Worm (Caenorhabditis elegans): ENCODE data around the gene math-15.
"Not testable (repeated sequence)": the region's sequence is repeated elsewhere in the genome, so short reads cannot be mapped to it uniquely, and the experiment has no call there.

The math-15 gene

ce11 chrII:1820774-1821173, 45.4 kb upstream of the math-15 start, which contains the start of gene fbxa-3:
TSS of gene fbxa-3 (minus strand) at chrII:1820874.
- TF ChIP-seq ztf-11 (tag; optimal IDR thresholded peaks at IDR 0.05) (no peak), nhr-41 (GFP tag; IDR thresholded peaks at IDR 0.05) (no peak), nhr-111 (GFP tag; optimal IDR thresholded peaks at IDR 0.05) (no peak), daf-16 (GFP tag; optimal IDR thresholded peaks at IDR 0.05) (no peak), daf-16 (tag; optimal IDR thresholded peaks at IDR 0.05) (no peak), lsy-2 (tag; optimal IDR thresholded peaks at IDR 0.05) (no peak), egl-43 (GFP tag; IDR thresholded peaks at IDR 0.05) (no peak), nhr-25 (tag; optimal IDR thresholded peaks at IDR 0.05; ENCODE audit: borderline replicate concordance, insufficient read depth) (no peak), ZK546.5 (tag; optimal IDR thresholded peaks at IDR 0.05) (no peak), Y105C5A.15 (GFP tag; IDR thresholded peaks at IDR 0.05) (no peak), dpl-1 (GFP tag; optimal IDR thresholded peaks at IDR 0.05) (no peak), snpc-1.2 (GFP tag; IDR thresholded peaks at IDR 0.05) (no peak), R02D3.7 (tag; optimal IDR thresholded peaks at IDR 0.05) (no peak)

ce11 chrII:1823597-1823996, 42.6 kb upstream of the math-15 start:
- 0 out of 2 replicates have a peak, but pooled peaks have one; percentile 32 for TF ChIP-seq php-3 (GFP tag; IDR thresholded peaks at IDR 0.05)
- peak; percentile 19 for TF ChIP-seq pqm-1 (tag; optimal IDR thresholded peaks at IDR 0.05)
- TF ChIP-seq hlh-11 (tag; optimal IDR thresholded peaks at IDR 0.05) = peak; percentile 16
- peak; percentile 61 for TF ChIP-seq dmd-6 (GFP tag; IDR thresholded peaks at IDR 0.05)

ce11 chrII:1824329-1824728, 41.9 kb upstream of the math-15 start, which contains the start of gene math-41:
TSS of gene math-41 (plus strand) at chrII:1824629.
- TF ChIP-seq daf-19 (GFP tag; conservative IDR thresholded peaks at IDR 0.05); sdz-12 (GFP tag; optimal IDR thresholded peaks at IDR 0.05); nhr-42 (GFP tag; IDR thresholded peaks at IDR 0.05): not testable (repeated sequence)

- TF ChIP-seq zfp-2 (tag; optimal IDR thresholded peaks at IDR 0.05) (no peak), lin-13 (GFP tag; optimal IDR thresholded peaks at IDR 0.05) (no peak), pqm-1 (tag; optimal IDR thresholded peaks at IDR 0.05) (peak; percentile 63), ama-1 (optimal IDR thresholded peaks at IDR 0.05) (no peak), dmd-8 (GFP tag; IDR thresholded peaks at IDR 0.05) (no peak), dmd-6 (GFP tag; IDR thresholded peaks at IDR 0.05) (peak; percentile 19; the same call in 1 of the 2 replicates), R02D3.7 (tag; optimal IDR thresholded peaks at IDR 0.05) (no peak)
These were observed 35.9 kb upstream of the math-15 start, which contains the start of gene math-40 for ce11 chrII:1830182-1830682. TSS of gene math-40 (plus strand) at chrII:1830632.

- TF ChIP-seq dpl-1 (GFP tag; optimal IDR thresholded peaks at IDR 0.05) = no peak
- no peak for TF ChIP-seq nhr-41 (GFP tag; IDR thresholded peaks at IDR 0.05)
- no peak for TF ChIP-seq gei-8 (GFP tag; optimal IDR thresholded peaks at IDR 0.05)
- TF ChIP-seq Y5F2A.4 (GFP tag; optimal IDR thresholded peaks at IDR 0.05) = no peak
- TF ChIP-seq nhr-28 (tag; optimal IDR thresholded peaks at IDR 0.05) = peak; percentile 10
- TF ChIP-seq lsy-2 (tag; optimal IDR thresholded peaks at IDR 0.05) = no peak
- no peak for TF ChIP-seq zag-1 (tag; optimal IDR thresholded peaks at IDR 0.05)
- TF ChIP-seq pqm-1 (tag; optimal IDR thresholded peaks at IDR 0.05) = peak; percentile 40
- no peak for TF ChIP-seq jun-1 (tag; optimal IDR thresholded peaks at IDR 0.05)
- no peak for TF ChIP-seq ama-1 (optimal IDR thresholded peaks at IDR 0.05)
- TF ChIP-seq nhr-25 (tag; optimal IDR thresholded peaks at IDR 0.05; ENCODE audit: borderline replicate concordance, insufficient read depth) = no peak
- no peak for TF ChIP-seq lin-38 (GFP tag; IDR thresholded peaks at IDR 0.05)
These were observed 34.2 kb upstream of the math-15 start, which contains the start of gene math-39 for ce11 chrII:1831883-1832388. TSS of gene math-39 (plus strand) at chrII:1832338.

- TF ChIP-seq daf-16 (GFP tag; optimal IDR thresholded peaks at IDR 0.05) (no peak), daf-16 (tag; optimal IDR thresholded peaks at IDR 0.05) (peak; percentile 21), aly-2 (tag; optimal IDR thresholded peaks at IDR 0.05) (no peak)
These were observed 30.0 kb upstream of the math-15 start, which contains the start of gene T08E11.1 for ce11 chrII:1836204-1836603. TSS of gene T08E11.1 (plus strand) at chrII:1836504.
